Fruit fly (Drosophila melanogaster) whole organism, embryonic: Measurements from ENCODE around the gene CG31798.

Experiments
- Aef1 ChIP-seq: fragments of 200-800 bp; sonication (Bioruptor generic); IDR thresholded peaks from 3 replicates; pipeline ENCODE4 v1.3.6; 2022; ENCODE audit warnings: missing biosample characterization, missing genetic modification characterization
- CG10979 ChIP-seq: fragments of 200-800 bp; sonication (Bioruptor generic); optimal IDR thresholded peaks from 2 replicates; lab custom pipeline; 2018; ENCODE audit warnings: missing biosample characterization, mild to moderate bottlenecking, missing genetic modification characterization, moderate library complexity
- CG11560 ChIP-seq: fragments of 200-800 bp; sonication (Bioruptor generic); IDR thresholded peaks from 3 replicates; pipeline ENCODE4 v1.3.6; 2022; ENCODE audit warnings: missing biosample characterization, missing genetic modification characterization
- CG11723 ChIP-seq: fragments of 200-800 bp; sonication (Bioruptor generic); optimal IDR thresholded peaks from 2 replicates; lab custom pipeline; 2017; ENCODE audit warnings: missing biosample characterization, mild to moderate bottlenecking, missing genetic modification characterization
- CG12219 ChIP-seq: fragments of 200-800 bp; sonication (Bioruptor generic); optimal IDR thresholded peaks from 3 replicates; lab custom pipeline; 2018; ENCODE audit warnings: missing biosample characterization, mild to moderate bottlenecking, missing genetic modification characterization
- CG12942 ChIP-seq: fragments of 200-800 bp; sonication (Bioruptor generic); optimal IDR thresholded peaks from 3 replicates; lab custom pipeline; 2016; ENCODE audit warnings: missing biosample characterization, missing genetic modification characterization
- CG14860 ChIP-seq: fragments of 200-800 bp; sonication (Bioruptor generic); IDR thresholded peaks from 3 replicates; pipeline ENCODE4 v1.3.6; 2022; ENCODE audit warnings: missing biosample characterization, missing genetic modification characterization; ENCODE audit not compliant: partially characterized antibody
- CG14965 ChIP-seq: fragments of 200-800 bp; sonication (Bioruptor generic); optimal IDR thresholded peaks from 2 replicates; lab custom pipeline; 2016; ENCODE audit warnings: missing biosample characterization, missing genetic modification characterization, borderline replicate concordance
- CG15514 ChIP-seq: fragments of 200-800 bp; sonication (Bioruptor generic); optimal IDR thresholded peaks from 3 replicates; lab custom pipeline; 2017; ENCODE audit warnings: missing biosample characterization, missing genetic modification characterization, mild to moderate bottlenecking, moderate library complexity, missing genetic modification reagents
- CG15601 ChIP-seq: fragments of 200-800 bp; sonication (Bioruptor generic); optimal IDR thresholded peaks from 3 replicates; lab custom pipeline; 2019; ENCODE audit warnings: missing biosample characterization, mild to moderate bottlenecking, missing genetic modification characterization, moderate library complexity
- CG1602 ChIP-seq: fragments of 200-800 bp; sonication (Bioruptor generic); optimal IDR thresholded peaks from 3 replicates; lab custom pipeline; 2016; ENCODE audit warnings: missing biosample characterization, missing genetic modification characterization
- CG17912 ChIP-seq: fragments of 200-800 bp; sonication (Bioruptor generic); optimal IDR thresholded peaks from 2 replicates; lab custom pipeline; 2018; ENCODE audit warnings: missing biosample characterization, mild to moderate bottlenecking, missing genetic modification characterization
- CG30431 ChIP-seq: fragments of 200-800 bp; sonication (Bioruptor generic); optimal IDR thresholded peaks from 2 replicates; lab custom pipeline; 2017; ENCODE audit warnings: missing biosample characterization, missing genetic modification characterization
- CG31365 ChIP-seq: fragments of 200-800 bp; sonication (Bioruptor generic); optimal IDR thresholded peaks from 2 replicates; lab custom pipeline; 2018; ENCODE audit warnings: missing biosample characterization, mild to moderate bottlenecking, missing genetic modification characterization
- CG31388 ChIP-seq: fragments of 200-800 bp; sonication (Bioruptor generic); optimal IDR thresholded peaks from 2 replicates; lab custom pipeline; 2016; ENCODE audit warnings: missing biosample characterization, missing genetic modification characterization
- CG34422 ChIP-seq: fragments of 200-800 bp; sonication (Bioruptor generic); IDR thresholded peaks from 3 replicates; pipeline ENCODE4 v1.3.6; 2022; ENCODE audit warnings: missing biosample characterization, missing genetic modification characterization
- CG6254 ChIP-seq: fragments of 200-800 bp; sonication (Bioruptor generic); optimal IDR thresholded peaks from 3 replicates; lab custom pipeline; 2017; ENCODE audit warnings: mild to moderate bottlenecking, missing biosample characterization, missing genetic modification reagents, missing genetic modification characterization
- CG6791 ChIP-seq: fragments of 200-800 bp; sonication (Bioruptor generic); IDR thresholded peaks from 3 replicates; pipeline ENCODE4 v1.3.6; 2022; ENCODE audit warnings: missing biosample characterization, missing genetic modification characterization; ENCODE audit not compliant: partially characterized antibody
- CG8924 ChIP-seq: fragments of 200-800 bp; optimal IDR thresholded peaks from 3 replicates; lab custom pipeline; 2019; ENCODE audit warnings: missing biosample characterization, mild to moderate bottlenecking, missing genetic modification characterization, moderate library complexity
- CG9215 ChIP-seq: fragments of 200-800 bp; sonication (Bioruptor generic); IDR thresholded peaks from 2 replicates; pipeline ENCODE4 v1.3.6; 2022; ENCODE audit warnings: missing biosample characterization, missing genetic modification characterization
- Drgx ChIP-seq: fragments of 200-800 bp; sonication (Bioruptor generic); IDR thresholded peaks from 2 replicates; pipeline ENCODE4 v1.3.6; 2022; ENCODE audit warnings: missing biosample characterization, missing genetic modification characterization
- H2.0 ChIP-seq: fragments of 200-800 bp; sonication (Bioruptor generic); IDR thresholded peaks from 2 replicates; pipeline ENCODE4 v1.3.6; 2022; ENCODE audit warnings: missing biosample characterization, missing genetic modification characterization
- Hr39 ChIP-seq: fragments of >200 bp; optimal IDR thresholded peaks from 2 replicates; lab custom pipeline; 2017
- Nf-YC ChIP-seq: fragments of 200-800 bp; optimal IDR thresholded peaks from 3 replicates; lab custom pipeline; 2019; ENCODE audit warnings: missing biosample characterization, mild to moderate bottlenecking, missing genetic modification characterization, moderate library complexity
- Ptx1 ChIP-seq: fragments of 200-800 bp; sonication (Bioruptor generic); IDR thresholded peaks from 2 replicates; pipeline ENCODE4 v1.3.6; 2022; ENCODE audit warnings: missing biosample characterization, missing genetic modification characterization
- Sry-β ChIP-seq: fragments of 200-800 bp; sonication (Bioruptor generic); optimal IDR thresholded peaks from 2 replicates; lab custom pipeline; 2018; ENCODE audit warnings: missing biosample characterization, mild to moderate bottlenecking, missing genetic modification characterization, moderate library complexity
- Stat92E ChIP-seq, 3 experiments: fragments of >200 bp in 2 of 3; fragments of 200-800 bp in 1 of 3; sonication (Bioruptor generic) in 1 of 3; optimal IDR thresholded peaks; 2 replicates each; lab custom pipeline; 2017 to 2019; ENCODE audit warnings: missing biosample characterization in 3 of 3, missing genetic modification characterization in 3 of 3, mild to moderate bottlenecking in 1 of 3, moderate library complexity in 1 of 3
- Xrp1 ChIP-seq: fragments of 200-800 bp; sonication (Bioruptor generic); IDR thresholded peaks from 2 replicates; pipeline ENCODE4 v1.3.6; 2022; ENCODE audit warnings: missing biosample characterization, missing genetic modification characterization
- chm ChIP-seq: fragments of 200-800 bp; sonication (Bioruptor generic); IDR thresholded peaks from 2 replicates; pipeline ENCODE4 v1.3.6; 2022; ENCODE audit warnings: missing biosample characterization, missing genetic modification characterization
- disco-r ChIP-seq: fragments of 200-800 bp; sonication (Bioruptor generic); optimal IDR thresholded peaks from 2 replicates; lab custom pipeline; 2016; ENCODE audit warnings: missing biosample characterization, missing genetic modification characterization
- emc ChIP-seq: fragments of 200-800 bp; sonication (Bioruptor generic); optimal IDR thresholded peaks from 2 replicates; lab custom pipeline; 2016; ENCODE audit warnings: missing biosample characterization, missing genetic modification characterization
- ftz-f1 ChIP-seq: fragments of 200-800 bp; sonication (Bioruptor generic); optimal IDR thresholded peaks from 2 replicates; lab custom pipeline; 2016; ENCODE audit warnings: missing biosample characterization, missing genetic modification characterization
- h ChIP-seq: fragments of >200 bp; optimal IDR thresholded peaks from 2 replicates; lab custom pipeline; 2017
- her ChIP-seq: fragments of 200-800 bp; sonication (Bioruptor generic); optimal IDR thresholded peaks from 2 replicates; lab custom pipeline; 2016; ENCODE audit warnings: missing biosample characterization, missing genetic modification characterization
- insv ChIP-seq, 2 experiments: fragments of 200-800 bp; sonication (Bioruptor generic); optimal IDR thresholded peaks; 3 replicates each; lab custom pipeline; 2016 to 2018; ENCODE audit warnings: missing biosample characterization in 2 of 2, missing genetic modification characterization in 2 of 2
- lab ChIP-seq: fragments of 200-800 bp; sonication (Bioruptor generic); optimal IDR thresholded peaks from 3 replicates; lab custom pipeline; 2017; ENCODE audit warnings: missing biosample characterization, missing genetic modification characterization, mild to moderate bottlenecking, moderate library complexity, missing genetic modification reagents
- lmd ChIP-seq: fragments of 200-800 bp; sonication (Bioruptor generic); IDR thresholded peaks from 2 replicates; pipeline ENCODE4 v1.3.6; 2022; ENCODE audit warnings: missing biosample characterization, missing genetic modification characterization
- lov ChIP-seq, 2 experiments: fragments of 200-800 bp in 1 of 2; fragments of >200 bp in 1 of 2; sonication (Bioruptor generic) in 1 of 2; IDR thresholded peaks in 1 of 2; optimal IDR thresholded peaks in 1 of 2; 2 replicates in 1 of 2; 3 replicates in 1 of 2; pipeline versions ENCODE4 v1.3.6 to Lab custom; 2017 to 2022; ENCODE audit warnings: missing biosample characterization in 1 of 2, missing genetic modification characterization in 1 of 2
- nau ChIP-seq: fragments of 200-800 bp; sonication (Bioruptor generic); optimal IDR thresholded peaks from 3 replicates; lab custom pipeline; 2017; ENCODE audit warnings: missing biosample characterization, mild to moderate bottlenecking, missing genetic modification characterization, missing genetic modification reagents
- peb ChIP-seq: fragments of 200-800 bp; sonication (Bioruptor generic); IDR thresholded peaks from 2 replicates; pipeline ENCODE4 v1.3.6; 2022; ENCODE audit warnings: missing biosample characterization, missing genetic modification characterization
- pfk ChIP-seq: fragments of 200-800 bp; sonication (Bioruptor generic); optimal IDR thresholded peaks from 2 replicates; lab custom pipeline; 2018; ENCODE audit warnings: missing biosample characterization, mild to moderate bottlenecking, missing genetic modification characterization, moderate library complexity
- schlank ChIP-seq: fragments of 200-800 bp; sonication (Bioruptor generic); optimal IDR thresholded peaks from 2 replicates; lab custom pipeline; 2018; ENCODE audit warnings: missing biosample characterization, mild to moderate bottlenecking, missing genetic modification characterization
- sqz ChIP-seq: fragments of 200-800 bp; sonication (Bioruptor generic); optimal IDR thresholded peaks from 3 replicates; lab custom pipeline; 2018; ENCODE audit warnings: missing biosample characterization, mild to moderate bottlenecking, missing genetic modification characterization
- stc ChIP-seq: fragments of 200-800 bp; sonication (Bioruptor generic); IDR thresholded peaks from 2 replicates; pipeline ENCODE4 v1.3.6; 2022; ENCODE audit warnings: missing biosample characterization, missing genetic modification characterization
- sug ChIP-seq: fragments of 200-800 bp; optimal IDR thresholded peaks from 2 replicates; lab custom pipeline; 2019; ENCODE audit warnings: missing biosample characterization, mild to moderate bottlenecking, missing genetic modification characterization, moderate library complexity
- tin ChIP-seq: fragments of 200-800 bp; sonication (Bioruptor generic); optimal IDR thresholded peaks from 3 replicates; lab custom pipeline; 2016; ENCODE audit warnings: missing biosample characterization, missing genetic modification characterization
- unpg ChIP-seq: fragments of 200-800 bp; sonication (Bioruptor generic); optimal IDR thresholded peaks from 3 replicates; lab custom pipeline; 2018; ENCODE audit warnings: missing biosample characterization, mild to moderate bottlenecking, missing genetic modification characterization, moderate library complexity
- z ChIP-seq: fragments of 200-800 bp; sonication (Bioruptor generic); IDR thresholded peaks from 3 replicates; pipeline ENCODE4 v1.3.6; 2022; ENCODE audit warnings: missing biosample characterization, missing genetic modification characterization

Gene CG31798

DNA sequence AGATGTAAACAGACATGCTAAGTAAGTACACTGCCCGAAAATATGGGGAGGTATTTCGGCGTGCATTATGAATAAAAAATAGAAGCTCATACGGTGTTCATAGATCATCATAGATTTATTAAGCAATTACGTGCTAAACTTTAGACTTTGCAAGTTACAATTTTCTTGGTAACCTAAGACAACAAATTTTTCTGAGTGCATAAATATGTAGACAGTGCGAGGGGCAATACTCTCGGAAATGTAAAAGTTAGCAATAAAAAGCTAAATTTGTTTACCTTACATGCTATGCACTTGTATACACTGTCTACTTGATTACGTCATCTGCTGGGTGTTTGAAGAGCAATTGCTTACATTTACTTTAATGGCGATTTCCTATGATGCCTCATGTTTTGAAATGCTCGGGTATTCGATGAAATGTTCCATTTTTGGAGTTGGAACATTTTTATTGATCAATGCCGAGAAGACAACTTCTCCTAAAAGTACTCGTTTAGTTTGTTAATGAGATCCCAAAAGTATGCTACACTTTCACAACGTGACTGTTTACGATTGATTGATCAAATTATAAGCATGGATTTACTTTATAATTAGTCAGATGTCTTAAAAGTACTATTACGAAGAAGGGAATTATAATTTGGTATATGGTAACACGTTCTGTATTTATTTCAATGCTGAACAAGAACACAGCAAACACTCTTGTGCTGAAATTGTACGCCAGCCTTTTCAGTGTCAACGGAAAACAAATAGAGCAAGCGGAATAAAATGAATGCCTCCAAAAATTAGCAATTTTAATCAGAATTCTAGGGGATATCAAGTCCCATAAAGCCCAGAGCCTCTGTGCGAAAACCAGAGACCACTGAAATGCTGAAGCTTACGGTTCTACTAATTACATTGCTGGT is 22.9 kb downstream of the CG31798 start, which contains the start of gene Lectin-galC1 (continued):
- TF ChIP-seq CG14965 (GFP tag; lab: Kevin White, UChicago) (peak; percentile 77), emc (peak; percentile 72), CG14860 (GFP tag; lab: Robert Waterston, UW) (no peak), CG31388 (GFP tag; lab: Kevin White, UChicago) (peak; percentile 85), CG8924 (tag; lab: Kevin White, UChicago) (peak; percentile 92), CG6254 (GFP tag; lab: Kevin White, UChicago) (peak; percentile 81), CG11560 (tag; lab: Robert Waterston, UW) (peak; percentile 65; the same call in 2 of the 3 replicates), schlank (tag; lab: Kevin White, UChicago) (peak; percentile 33), CG12219 (peak; percentile 85), CG9215 (GFP tag; lab: Robert Waterston, UW) (no peak), CG17912 (GFP tag; lab: Kevin White, UChicago) (peak; percentile 29), CG31365 (peak; percentile 52), CG12942 (GFP tag; lab: Kevin White, UChicago) (peak; percentile 82), Stat92E (GFP tag; optimal IDR thresholded peaks at IDR 0.05; lab: Kevin White, UChicago) (peak in 1 of 3 experiments; percentile 25), sqz (GFP tag; lab: Kevin White, UChicago) (peak; percentile 75), CG11723 (GFP tag; lab: Kevin White, UChicago) (peak; percentile 77), CG34422 (GFP tag; lab: Robert Waterston, UW) (peak; percentile 90; the same call in 1 of the 3 replicates), ftz-f1 (no peak), CG15514 (peak; percentile 63), h (lab: Kevin White, UChicago) (no peak), lov (optimal IDR thresholded peaks at IDR 0.05; lab: Kevin White, UChicago) (no peak), lov (GFP tag; IDR thresholded peaks at IDR 0.05; lab: Robert Waterston, UW) (peak; percentile 77; the same call in 2 of the 3 replicates), tin (peak; percentile 83), peb (peak; percentile 68), CG10979 (tag; lab: Kevin White, UChicago) (peak; percentile 90), stc (GFP tag; lab: Robert Waterston, UW) (peak; percentile 88), sug (peak; percentile 60), CG6791 (GFP tag; lab: Robert Waterston, UW) (no peak), Aef1 (GFP tag; lab: Robert Waterston, UW) (peak; percentile 76), unpg (GFP tag; lab: Kevin White, UChicago) (peak; percentile 93), Xrp1 (GFP tag; lab: Robert Waterston, UW) (peak; percentile 92), insv (GFP tag; optimal IDR thresholded peaks at IDR 0.05; lab: Kevin White, UChicago) (peak in 1 of 2 experiments; percentile 16), Sry-β (GFP tag; lab: Kevin White, UChicago) (no peak), CG1602 (peak; percentile 89), chm (GFP tag; lab: Robert Waterston, UW) (peak; percentile 81), nau (peak; percentile 74), Ptx1 (GFP tag; lab: Robert Waterston, UW) (peak; percentile 85), Nf-YC (tag; lab: Kevin White, UChicago) (peak; percentile 64), CG30431 (peak; percentile 80), lab (peak; percentile 83), Hr39 (lab: Kevin White, UChicago) (no peak), lmd (GFP tag; lab: Robert Waterston, UW) (no peak; the same call in 1 of the 2 replicates), H2.0 (GFP tag; lab: Robert Waterston, UW) (peak; percentile 87), CG15601 (tag; lab: Kevin White, UChicago) (peak; percentile 84), Drgx (GFP tag; lab: Robert Waterston, UW) (peak; percentile 86), her (GFP tag; lab: Kevin White, UChicago) (peak; percentile 88), z (GFP tag; lab: Robert Waterston, UW) (peak; percentile 33; the same call in 1 of the 3 replicates), disco-r (GFP tag; lab: Kevin White, UChicago) (peak; percentile 82), pfk (GFP tag; lab: Kevin White, UChicago) (peak; percentile 62)
